Worm (Caenorhabditis elegans) whole organism, early embryonic: Measurements from ENCODE around the gene math-49.

ENCODE experiments used
- B0310.2 ChIP-seq: sonication (generic microtip); optimal IDR thresholded peaks from 2 replicates; lab custom pipeline; 2016; ENCODE audit warnings: mild to moderate bottlenecking, missing genetic modification characterization, missing compliant biosample characterization
- F13C5.2 ChIP-seq: sonication (generic microtip); optimal IDR thresholded peaks from 2 replicates; lab custom pipeline; 2017; ENCODE audit warnings: mild to moderate bottlenecking, missing genetic modification characterization, inconsistent platforms, missing compliant biosample characterization
- aly-1 ChIP-seq: sonication (generic microtip); optimal IDR thresholded peaks from 2 replicates; lab custom pipeline; 2016; ENCODE audit warnings: missing genetic modification characterization, missing compliant biosample characterization
- ama-1 ChIP-seq: fragments of 150-350 bp; optimal IDR thresholded peaks from 2 replicates; lab custom pipeline; 2014
- ceh-13 ChIP-seq: fragments of 200-800 bp; sonication (Bioruptor generic); optimal IDR thresholded peaks from 2 replicates; lab custom pipeline; 2018; ENCODE audit warnings: mild to moderate bottlenecking, missing genetic modification characterization, missing compliant biosample characterization
- ceh-36 ChIP-seq: sonication (generic microtip); optimal IDR thresholded peaks from 2 replicates; lab custom pipeline; 2016; ENCODE audit warnings: missing genetic modification characterization, inconsistent platforms, missing compliant biosample characterization
- ets-7 ChIP-seq: sonication (generic microtip); optimal IDR thresholded peaks from 2 replicates; lab custom pipeline; 2016; ENCODE audit warnings: missing genotype, missing genetic modification characterization, missing compliant biosample characterization
- flt-1 ChIP-seq: fragments of 200-800 bp; sonication (Bioruptor generic); IDR thresholded peaks from 2 replicates; pipeline ENCODE4 v1.3.6; 2022; ENCODE audit warnings: missing genetic modification characterization, missing compliant biosample characterization
- hmbx-1 ChIP-seq: sonication (generic microtip); optimal IDR thresholded peaks from 2 replicates; lab custom pipeline; 2016; ENCODE audit warnings: mild to moderate bottlenecking, missing genetic modification characterization, missing compliant biosample characterization
- hmg-4 ChIP-seq: fragments of 200-800 bp; sonication (Bioruptor generic); optimal IDR thresholded peaks from 2 replicates; lab custom pipeline; 2018; ENCODE audit warnings: mild to moderate bottlenecking, missing genetic modification characterization, missing compliant biosample characterization
- hnd-1 ChIP-seq: sonication (generic microtip); optimal IDR thresholded peaks from 2 replicates; lab custom pipeline; 2016; ENCODE audit warnings: missing genetic modification characterization, missing compliant biosample characterization
- pes-1 ChIP-seq: fragments of 200-800 bp; sonication (Bioruptor generic); IDR thresholded peaks from 2 replicates; pipeline ENCODE4 v1.3.6; 2022; ENCODE audit warnings: missing genetic modification reagents, missing genetic modification characterization, missing compliant biosample characterization
- scrt-1 ChIP-seq: fragments of 200-800 bp; sonication (Bioruptor generic); IDR thresholded peaks from 2 replicates; pipeline ENCODE4 v1.3.6; 2022; ENCODE audit warnings: missing genetic modification characterization, missing compliant biosample characterization
- sea-1 ChIP-seq: fragments of 200-800 bp; sonication (Bioruptor generic); conservative IDR thresholded peaks from 2 replicates; pipeline ENCODE4 v1.3.6; 2022; ENCODE audit warnings: missing genetic modification characterization, missing compliant biosample characterization
- tbx-11 ChIP-seq: fragments of 200-800 bp; sonication (Bioruptor generic); IDR thresholded peaks from 2 replicates; pipeline ENCODE4 v1.3.6; 2022; ENCODE audit warnings: missing genetic modification characterization, missing compliant biosample characterization
- tbx-37 ChIP-seq: fragments of 200-800 bp; sonication (Bioruptor generic); conservative IDR thresholded peaks from 2 replicates; pipeline ENCODE4 v1.3.6; 2022; ENCODE audit warnings: missing genetic modification reagents, missing genetic modification characterization, missing compliant biosample characterization
- tra-4 ChIP-seq: sonication (generic microtip); optimal IDR thresholded peaks from 2 replicates; lab custom pipeline; 2017; ENCODE audit warnings: missing genetic modification characterization, missing compliant biosample characterization

math-49 gene

ce11 chrII:1924459-1924858, 31.0 kb downstream of the math-49 start, which contains the start of gene F52C6.3:
Gene F52C6.3 (plus strand): TSS chrII:1924759.
- TF ChIP-seq scrt-1 (GFP tag; lab: Robert Waterston, UW), result no peak
- TF ChIP-seq F13C5.2, result no peak
- TF ChIP-seq tra-4, result no peak
- no peak for TF ChIP-seq tbx-11 (GFP tag; lab: Robert Waterston, UW)
- TF ChIP-seq tbx-37 (GFP tag; lab: Robert Waterston, UW), result no peak
- no peak for TF ChIP-seq aly-1 (tag; lab: Kevin White, UChicago)
- no peak for TF ChIP-seq ets-7

ce11 chrII:1922665-1923187, 32.7 kb downstream of the math-49 start, which contains the start of the genes bath-2 and F52C6.4:
Gene bath-2 (minus strand): TSS chrII:1922765.
Gene F52C6.4 (plus strand): TSS chrII:1923137.
- TF ChIP-seq hnd-1 (tag; lab: Kevin White, UChicago), result no peak
- TF ChIP-seq ets-7, result no peak
- TF ChIP-seq pes-1 (GFP tag; lab: Robert Waterston, UW), result no peak
- TF ChIP-seq flt-1, result no peak
- no peak for TF ChIP-seq scrt-1 (GFP tag; lab: Robert Waterston, UW)
- no peak for TF ChIP-seq sea-1
- TF ChIP-seq ceh-36 (tag; lab: Kevin White, UChicago), result no peak
- TF ChIP-seq tbx-37 (GFP tag; lab: Robert Waterston, UW), result no peak
- TF ChIP-seq aly-1 (tag; lab: Kevin White, UChicago), result no peak
- no peak for TF ChIP-seq ama-1 (lab: Kevin White, UChicago)
- no peak for TF ChIP-seq F13C5.2
- no peak for TF ChIP-seq tbx-11 (GFP tag; lab: Robert Waterston, UW)

- TF ChIP-seq flt-1 (no peak), ceh-13 (GFP tag; lab: Kevin White, UChicago) (no peak), B0310.2 (no peak), scrt-1 (GFP tag; lab: Robert Waterston, UW) (no peak), pes-1 (GFP tag; lab: Robert Waterston, UW) (no peak), tra-4 (no peak), aly-1 (tag; lab: Kevin White, UChicago) (no peak), ama-1 (lab: Kevin White, UChicago) (no peak), hmbx-1 (tag; lab: Kevin White, UChicago) (no peak), ets-7 (no peak), hnd-1 (tag; lab: Kevin White, UChicago) (no peak), tbx-37 (GFP tag; lab: Robert Waterston, UW) (no peak), ceh-36 (tag; lab: Kevin White, UChicago) (no peak), tbx-11 (GFP tag; lab: Robert Waterston, UW) (no peak), hmg-4 (GFP tag; lab: Kevin White, UChicago) (no peak)
These were observed 34.5 kb downstream of the math-49 start, which contains the start of gene bath-7 for ce11 chrII:1921018-1921417. Gene bath-7 (minus strand): TSS chrII:1921118.

DNA sequence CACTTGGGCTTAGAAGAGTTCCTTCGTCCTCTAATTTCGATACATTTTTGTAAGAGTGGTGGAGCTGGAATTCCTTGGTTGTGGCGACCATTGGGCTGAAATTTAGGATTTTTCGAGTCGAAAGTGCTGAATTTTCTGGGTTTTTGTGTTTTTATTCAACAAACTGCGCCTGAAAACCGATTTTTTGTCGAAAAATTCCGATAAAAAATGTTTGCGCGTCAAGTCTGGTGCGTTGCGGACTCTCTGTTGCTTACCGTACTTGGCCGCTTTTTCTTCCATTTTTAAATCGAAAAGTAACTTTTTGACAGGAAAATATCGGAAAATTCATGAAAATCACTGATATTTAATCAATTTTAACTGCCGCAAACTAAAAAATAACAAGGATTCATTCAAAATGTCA, 37.6 kb downstream of the math-49 start, which contains the start of gene bath-4:
TSS of gene bath-4 (minus strand) at position 101 of the 400 bp plus-strand sequence.
- TF ChIP-seq pes-1 (GFP tag; lab: Robert Waterston, UW), result no peak
- no peak for TF ChIP-seq scrt-1 (GFP tag; lab: Robert Waterston, UW)
- TF ChIP-seq sea-1, result no peak
- no peak for TF ChIP-seq ets-7
- no peak for TF ChIP-seq ceh-13 (GFP tag; lab: Kevin White, UChicago)
- TF ChIP-seq aly-1 (tag; lab: Kevin White, UChicago), result no peak
- no peak for TF ChIP-seq hnd-1 (tag; lab: Kevin White, UChicago)
- no peak for TF ChIP-seq ama-1 (lab: Kevin White, UChicago)
- no peak for TF ChIP-seq hmbx-1 (tag; lab: Kevin White, UChicago)

DNA sequence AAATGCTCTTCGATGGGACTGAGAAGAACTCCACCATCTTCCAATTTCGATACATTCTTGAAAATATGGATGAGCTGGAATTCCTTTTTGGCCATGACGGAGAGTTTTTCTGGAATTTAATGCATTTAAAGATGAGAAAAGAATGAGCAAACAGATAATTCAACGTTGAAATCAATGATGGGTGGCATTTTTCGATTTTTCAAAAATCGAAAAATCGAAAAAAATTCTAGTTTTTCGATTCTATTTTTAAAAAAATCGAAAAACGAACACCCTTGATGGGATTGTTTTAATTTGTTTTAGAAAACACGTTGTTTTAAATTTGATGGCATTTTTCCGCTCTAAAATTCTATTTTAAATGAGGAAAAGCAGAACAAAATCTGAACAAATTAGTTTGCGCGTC, 42.7 kb downstream of the math-49 start, which contains the start of gene math-31:
TSS of gene math-31 (minus strand) at position 101 of the 400 bp plus-strand sequence.
- no peak for TF ChIP-seq ceh-36 (tag; lab: Kevin White, UChicago)
- TF ChIP-seq sea-1, result no peak
- TF ChIP-seq ama-1 (lab: Kevin White, UChicago), result no peak
- no peak for TF ChIP-seq pes-1 (GFP tag; lab: Robert Waterston, UW)
- no peak for TF ChIP-seq hnd-1 (tag; lab: Kevin White, UChicago)
- no peak for TF ChIP-seq B0310.2
- no peak for TF ChIP-seq scrt-1 (GFP tag; lab: Robert Waterston, UW)
- TF ChIP-seq flt-1, result no peak
- no peak for TF ChIP-seq F13C5.2
- no peak for TF ChIP-seq tbx-11 (GFP tag; lab: Robert Waterston, UW)
- no peak for TF ChIP-seq tbx-37 (GFP tag; lab: Robert Waterston, UW)
- TF ChIP-seq aly-1 (tag; lab: Kevin White, UChicago), result no peak
- TF ChIP-seq hmbx-1 (tag; lab: Kevin White, UChicago), result no peak
- no peak for TF ChIP-seq ets-7
- TF ChIP-seq ceh-13 (GFP tag; lab: Kevin White, UChicago), result no peak
- TF ChIP-seq tra-4, result no peak
- no peak for TF ChIP-seq hmg-4 (GFP tag; lab: Kevin White, UChicago)

DNA sequence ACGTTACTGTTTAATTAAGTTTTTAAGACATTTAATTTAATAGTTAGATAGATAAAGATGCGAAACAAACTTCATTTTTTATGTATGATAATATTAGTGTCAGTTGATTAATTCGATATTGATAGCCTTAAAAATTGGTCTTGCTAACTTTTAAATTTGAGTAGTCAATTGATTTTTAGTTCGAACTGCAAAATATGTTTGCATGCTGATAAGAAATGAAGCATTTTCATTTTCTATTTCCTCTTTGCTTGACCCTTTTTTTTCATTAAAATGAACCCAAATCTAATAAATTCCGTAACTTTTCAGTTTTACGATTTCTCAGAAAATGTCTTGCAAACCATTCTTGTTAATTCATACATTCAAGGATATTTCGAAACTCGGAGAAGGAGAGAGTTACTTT, 50.4 kb downstream of the math-49 start, which contains the start of gene math-22:
TSS of gene math-22 (plus strand) at position 301 of the 400 bp plus-strand sequence.
- TF ChIP-seq ceh-36 (tag; lab: Kevin White, UChicago) (no peak), hnd-1 (tag; lab: Kevin White, UChicago) (no peak), hmg-4 (GFP tag; lab: Kevin White, UChicago) (no peak), flt-1 (no peak), sea-1 (no peak), aly-1 (tag; lab: Kevin White, UChicago) (no peak), hmbx-1 (tag; lab: Kevin White, UChicago) (no peak), ceh-13 (GFP tag; lab: Kevin White, UChicago) (no peak), tbx-11 (GFP tag; lab: Robert Waterston, UW) (no peak)
